Worm (Caenorhabditis elegans) whole organism, mixed stage, embryonic: ENCODE data around the gene tbx-38.

ENCODE experiments used
- bed-3 ChIP-seq: fragments of 200-800 bp; sonication (Bioruptor generic); optimal IDR thresholded peaks from 3 replicates; lab custom pipeline; 2018; ENCODE audit warnings: mild to moderate bottlenecking, missing genetic modification characterization, moderate library complexity, missing compliant biosample characterization
- blmp-1 ChIP-seq: fragments of 150-350 bp; optimal IDR thresholded peaks from 2 replicates; lab custom pipeline; 2014; ENCODE audit warnings: missing biosample characterization, missing genetic modification characterization
- ceh-39 ChIP-seq: fragments of 150-350 bp; optimal IDR thresholded peaks from 2 replicates; lab custom pipeline; 2014; ENCODE audit warnings: missing biosample characterization, missing genetic modification characterization
- ceh-43 ChIP-seq: fragments of 200-800 bp; sonication (Bioruptor generic); optimal IDR thresholded peaks from 2 replicates; lab custom pipeline; 2018; ENCODE audit warnings: mild to moderate bottlenecking, missing genetic modification characterization, moderate library complexity, missing compliant biosample characterization
- ceh-83 ChIP-seq: fragments of 200-800 bp; sonication (Bioruptor generic); optimal IDR thresholded peaks from 2 replicates; lab custom pipeline; 2018; ENCODE audit warnings: mild to moderate bottlenecking, missing genetic modification characterization, missing compliant biosample characterization
- ces-1 ChIP-seq: fragments of 150-350 bp; optimal IDR thresholded peaks from 2 replicates; lab custom pipeline; 2014; ENCODE audit warnings: missing biosample characterization, missing genetic modification reagents, missing genetic modification characterization
- drap-1 ChIP-seq: fragments of 200-800 bp; sonication (Bioruptor generic); optimal IDR thresholded peaks from 3 replicates; lab custom pipeline; 2018; ENCODE audit warnings: mild to moderate bottlenecking, missing genetic modification characterization, missing compliant biosample characterization
- elt-3 ChIP-seq: fragments of 150-350 bp; optimal IDR thresholded peaks from 2 replicates; lab custom pipeline; 2014; ENCODE audit warnings: missing biosample characterization, missing genetic modification characterization
- flh-1 ChIP-seq: fragments of 200-800 bp; sonication (Bioruptor generic); optimal IDR thresholded peaks from 2 replicates; lab custom pipeline; 2018; ENCODE audit warnings: mild to moderate bottlenecking, missing genetic modification characterization, moderate library complexity, missing compliant biosample characterization
- ham-2 ChIP-seq: fragments of 200-800 bp; sonication (Bioruptor generic); optimal IDR thresholded peaks from 2 replicates; lab custom pipeline; 2018; ENCODE audit warnings: mild to moderate bottlenecking, missing genetic modification characterization, missing compliant biosample characterization
- hlh-1 ChIP-seq: fragments of 150-350 bp; optimal IDR thresholded peaks from 2 replicates; lab custom pipeline; 2014; ENCODE audit warnings: missing biosample characterization, missing genetic modification reagents, missing genetic modification characterization
- lin-13 ChIP-seq: fragments of 150-350 bp; optimal IDR thresholded peaks from 2 replicates; lab custom pipeline; 2014; ENCODE audit warnings: missing biosample characterization, missing genetic modification characterization
- lin-32 ChIP-seq: fragments of 200-800 bp; sonication (Bioruptor generic); optimal IDR thresholded peaks from 2 replicates; lab custom pipeline; 2018; ENCODE audit warnings: mild to moderate bottlenecking, missing genetic modification characterization, missing compliant biosample characterization
- lsy-2 ChIP-seq: fragments of 150-350 bp; optimal IDR thresholded peaks from 2 replicates; lab custom pipeline; 2014; ENCODE audit warnings: missing biosample characterization, missing genetic modification characterization
- mab-5 ChIP-seq: fragments of 150-350 bp; optimal IDR thresholded peaks from 2 replicates; lab custom pipeline; 2014; ENCODE audit warnings: missing biosample characterization, missing genetic modification characterization
- mep-1 ChIP-seq: fragments of 150-350 bp; optimal IDR thresholded peaks from 2 replicates; lab custom pipeline; 2017; ENCODE audit warnings: missing biosample characterization, missing genetic modification reagents, missing genetic modification characterization, inconsistent platforms
- mls-2 ChIP-seq: sonication (generic microtip); optimal IDR thresholded peaks from 2 replicates; lab custom pipeline; 2016; ENCODE audit warnings: mild to moderate bottlenecking, missing genetic modification characterization, moderate library complexity, missing compliant biosample characterization
- nhr-12 ChIP-seq: fragments of 150-350 bp; optimal IDR thresholded peaks from 2 replicates; lab custom pipeline; 2014; ENCODE audit warnings: missing biosample characterization, missing genetic modification characterization
- nhr-2 ChIP-seq: fragments of 150-350 bp; optimal IDR thresholded peaks from 2 replicates; lab custom pipeline; 2014; ENCODE audit warnings: missing biosample characterization, missing genetic modification characterization
- nhr-237 ChIP-seq: fragments of 150-350 bp; optimal IDR thresholded peaks from 2 replicates; lab custom pipeline; 2014; ENCODE audit warnings: missing biosample characterization, missing genetic modification characterization
- nhr-28 ChIP-seq: fragments of 150-350 bp; optimal IDR thresholded peaks from 2 replicates; lab custom pipeline; 2014; ENCODE audit warnings: missing biosample characterization, missing genetic modification characterization
- nhr-76 ChIP-seq: sonication (generic microtip); optimal IDR thresholded peaks from 2 replicates; lab custom pipeline; 2017; ENCODE audit warnings: missing biosample characterization, missing genetic modification characterization
- pha-4 ChIP-seq: fragments of 150-350 bp; optimal IDR thresholded peaks from 2 replicates; lab custom pipeline; 2018; ENCODE audit warnings: missing biosample characterization, missing genetic modification reagents, missing genetic modification characterization
- sem-2 ChIP-seq: fragments of 200-800 bp; sonication (Bioruptor generic); optimal IDR thresholded peaks from 2 replicates; lab custom pipeline; 2018; ENCODE audit warnings: mild to moderate bottlenecking, missing genetic modification characterization, missing compliant biosample characterization
- snpc-4 ChIP-seq: fragments of 150-350 bp; optimal IDR thresholded peaks from 2 replicates; lab custom pipeline; 2014; ENCODE audit warnings: missing biosample characterization, missing genetic modification characterization
- sptf-1 ChIP-seq: sonication (generic microtip); optimal IDR thresholded peaks from 2 replicates; lab custom pipeline; 2017; ENCODE audit warnings: mild to moderate bottlenecking, missing genetic modification characterization, moderate library complexity, missing compliant biosample characterization
- tbx-8 ChIP-seq: fragments of 200-800 bp; sonication (Bioruptor generic); optimal IDR thresholded peaks from 2 replicates; lab custom pipeline; 2018; ENCODE audit warnings: mild to moderate bottlenecking, missing genetic modification characterization, moderate library complexity, missing compliant biosample characterization
- unc-120 ChIP-seq: sonication (generic microtip); optimal IDR thresholded peaks from 2 replicates; lab custom pipeline; 2017; ENCODE audit warnings: missing genetic modification characterization, missing compliant biosample characterization; ENCODE audit not compliant: poor library complexity, severe bottlenecking
- unc-39 ChIP-seq: fragments of 150-350 bp; optimal IDR thresholded peaks from 2 replicates; lab custom pipeline; 2014; ENCODE audit warnings: missing biosample characterization, missing genetic modification characterization
- unc-62 ChIP-seq: fragments of 150-350 bp; optimal IDR thresholded peaks from 2 replicates; lab custom pipeline; 2014; ENCODE audit warnings: missing biosample characterization, missing genetic modification reagents, missing genetic modification characterization
- zip-8 ChIP-seq: fragments of 150-350 bp; optimal IDR thresholded peaks from 2 replicates; lab custom pipeline; 2014; ENCODE audit warnings: missing biosample characterization, missing genetic modification characterization
- ztf-11 ChIP-seq: fragments of 150-350 bp; optimal IDR thresholded peaks from 2 replicates; lab custom pipeline; 2014; ENCODE audit warnings: missing biosample characterization, missing genetic modification characterization

The tbx-38 gene

ce11 chrIII:11750232-11750631, 35.6 kb downstream of the tbx-38 start:
- no peak for TF ChIP-seq nhr-76
- no peak for TF ChIP-seq ham-2 (GFP tag; lab: Kevin White, UChicago)
- no peak for TF ChIP-seq unc-62 (GFP tag; lab: Kevin White, UChicago)
- TF ChIP-seq unc-120 (tag; lab: Kevin White, UChicago): no peak
- no peak for TF ChIP-seq unc-39 (tag; lab: Kevin White, UChicago)
- no peak for TF ChIP-seq mep-1 (tag; lab: Kevin White, UChicago)
- no peak for TF ChIP-seq nhr-2 (tag; lab: Kevin White, UChicago)
- TF ChIP-seq pha-4 (tag; lab: Kevin White, UChicago): no peak
- TF ChIP-seq elt-3: no peak
- TF ChIP-seq nhr-12 (tag; lab: Kevin White, UChicago): no peak
- no peak for TF ChIP-seq ceh-39 (tag; lab: Kevin White, UChicago)
- TF ChIP-seq tbx-8: no peak
- TF ChIP-seq hlh-1 (tag; lab: Kevin White, UChicago): no peak
- no peak for TF ChIP-seq ztf-11
- no peak for TF ChIP-seq nhr-28 (tag; lab: Kevin White, UChicago)
- no peak for TF ChIP-seq ceh-83 (GFP tag; lab: Kevin White, UChicago)
- no peak for TF ChIP-seq drap-1
- TF ChIP-seq nhr-237 (tag; lab: Kevin White, UChicago): no peak
- TF ChIP-seq bed-3 (GFP tag; lab: Kevin White, UChicago): no peak
- no peak for TF ChIP-seq lin-13 (tag; lab: Kevin White, UChicago)

ce11 chrIII:11746718-11747117, 39.1 kb downstream of the tbx-38 start, which contains the start of gene mrt-2:
Gene mrt-2, plus strand, starts transcription at chrIII:11746766.
- TF ChIP-seq sptf-1 (tag; lab: Kevin White, UChicago) (peak; percentile 29), pha-4 (tag; lab: Kevin White, UChicago) (peak; percentile 7), drap-1 (peak; percentile 2), lsy-2 (tag; lab: Kevin White, UChicago) (peak; percentile 69), ceh-43 (GFP tag; lab: Kevin White, UChicago) (no peak), nhr-237 (tag; lab: Kevin White, UChicago) (peak; percentile 34), sem-2 (GFP tag; lab: Kevin White, UChicago) (no peak), mep-1 (tag; lab: Kevin White, UChicago) (peak; percentile 45), unc-62 (GFP tag; lab: Kevin White, UChicago) (no peak), hlh-1 (tag; lab: Kevin White, UChicago) (peak; percentile 32), mab-5 (tag; lab: Kevin White, UChicago) (no peak), ces-1 (GFP tag; lab: Kevin White, UChicago) (peak; percentile 53), ceh-39 (tag; lab: Kevin White, UChicago) (no peak)

ce11 chrIII:11742191-11742590, 43.7 kb downstream of the tbx-38 start:
- TF ChIP-seq nhr-12 (tag; lab: Kevin White, UChicago) (no peak), ceh-83 (GFP tag; lab: Kevin White, UChicago) (no peak), flh-1 (GFP tag; lab: Kevin White, UChicago) (no peak), hlh-1 (tag; lab: Kevin White, UChicago) (no peak), mls-2 (tag; lab: Kevin White, UChicago) (no peak), mep-1 (tag; lab: Kevin White, UChicago) (no peak), lin-13 (tag; lab: Kevin White, UChicago) (no peak), zip-8 (tag; lab: Kevin White, UChicago) (no peak), bed-3 (GFP tag; lab: Kevin White, UChicago) (no peak), nhr-28 (tag; lab: Kevin White, UChicago) (no peak), ces-1 (GFP tag; lab: Kevin White, UChicago) (no peak), sem-2 (GFP tag; lab: Kevin White, UChicago) (no peak), tbx-8 (no peak), unc-39 (tag; lab: Kevin White, UChicago) (no peak), unc-62 (GFP tag; lab: Kevin White, UChicago) (no peak), pha-4 (tag; lab: Kevin White, UChicago) (no peak), ceh-43 (GFP tag; lab: Kevin White, UChicago) (no peak), snpc-4 (tag; lab: Kevin White, UChicago) (no peak), lin-32 (GFP tag; lab: Kevin White, UChicago) (no peak)

- TF ChIP-seq ces-1 (GFP tag; lab: Kevin White, UChicago) (no peak), ham-2 (GFP tag; lab: Kevin White, UChicago) (no peak), mls-2 (tag; lab: Kevin White, UChicago) (no peak), nhr-2 (tag; lab: Kevin White, UChicago) (no peak), nhr-76 (no peak), hlh-1 (tag; lab: Kevin White, UChicago) (no peak), elt-3 (no peak), unc-39 (tag; lab: Kevin White, UChicago) (no peak), blmp-1 (tag; lab: Kevin White, UChicago) (no peak)
These were observed 45.0 kb downstream of the tbx-38 start for ce11 chrIII:11740868-11741267.
